Fruit fly (Drosophila melanogaster) whole organism, embryonic: ENCODE measurements around the gene CG31928.

Source experiments
- Aef1 ChIP-seq: fragments of 200-800 bp; sonication (Bioruptor generic); IDR thresholded peaks from 3 replicates; pipeline ENCODE4 v1.3.6; 2022; ENCODE audit warnings: missing biosample characterization, missing genetic modification characterization
- Antp ChIP-seq: fragments of 200-800 bp; sonication (Bioruptor generic); optimal IDR thresholded peaks from 3 replicates; lab custom pipeline; 2016; ENCODE audit warnings: missing biosample characterization, missing genetic modification characterization
- Bteb2 ChIP-seq: fragments of 200-800 bp; sonication (Bioruptor generic); optimal IDR thresholded peaks from 2 replicates; lab custom pipeline; 2016; ENCODE audit warnings: missing biosample characterization, missing genetic modification characterization
- C15 ChIP-seq: fragments of 200-800 bp; sonication (Bioruptor generic); IDR thresholded peaks from 3 replicates; pipeline ENCODE4 v1.3.6; 2022; ENCODE audit warnings: missing biosample characterization, missing genetic modification characterization
- CG10543 ChIP-seq: fragments of 200-800 bp; sonication (Bioruptor generic); optimal IDR thresholded peaks from 3 replicates; lab custom pipeline; 2017; ENCODE audit warnings: missing biosample characterization, mild to moderate bottlenecking, missing genetic modification characterization, moderate library complexity
- CG11504 ChIP-seq: fragments of 200-800 bp; sonication (Bioruptor generic); optimal IDR thresholded peaks from 3 replicates; lab custom pipeline; 2019; ENCODE audit warnings: missing biosample characterization, mild to moderate bottlenecking, missing genetic modification characterization, moderate library complexity
- CG12104 ChIP-seq: fragments of 200-800 bp; sonication (Bioruptor generic); optimal IDR thresholded peaks from 3 replicates; lab custom pipeline; 2016; ENCODE audit warnings: missing biosample characterization, missing genetic modification characterization
- CG12155 ChIP-seq: fragments of 200-800 bp; sonication (Bioruptor generic); optimal IDR thresholded peaks from 3 replicates; lab custom pipeline; 2016; ENCODE audit warnings: missing biosample characterization, missing genetic modification characterization
- CG12299 ChIP-seq: fragments of 200-800 bp; sonication (Bioruptor generic); optimal IDR thresholded peaks from 2 replicates; lab custom pipeline; 2018; ENCODE audit warnings: missing biosample characterization, mild to moderate bottlenecking, missing genetic modification characterization
- CG13123 ChIP-seq: fragments of 200-800 bp; sonication (Bioruptor generic); optimal IDR thresholded peaks from 2 replicates; lab custom pipeline; 2016; ENCODE audit warnings: missing biosample characterization, missing genetic modification characterization
- CG15696 ChIP-seq: fragments of 200-800 bp; sonication (Bioruptor generic); optimal IDR thresholded peaks from 2 replicates; lab custom pipeline; 2019; ENCODE audit warnings: missing biosample characterization, mild to moderate bottlenecking, missing genetic modification characterization, moderate library complexity
- CG17361 ChIP-seq: fragments of 200-800 bp; sonication (Bioruptor generic); IDR thresholded peaks from 3 replicates; pipeline ENCODE4 v1.3.6; 2022; ENCODE audit warnings: missing biosample characterization, missing genetic modification characterization
- CG18262 ChIP-seq: fragments of 200-800 bp; optimal IDR thresholded peaks from 3 replicates; lab custom pipeline; 2019; ENCODE audit warnings: missing biosample characterization, mild to moderate bottlenecking, missing genetic modification characterization, moderate library complexity
- CG2678 ChIP-seq: fragments of 200-800 bp; sonication (Bioruptor generic); optimal IDR thresholded peaks from 3 replicates; lab custom pipeline; 2019; ENCODE audit warnings: missing biosample characterization, mild to moderate bottlenecking, missing genetic modification characterization, moderate library complexity
- CG3065 ChIP-seq: fragments of 200-800 bp; sonication (Bioruptor generic); optimal IDR thresholded peaks from 2 replicates; lab custom pipeline; 2016; ENCODE audit warnings: missing biosample characterization, missing genetic modification characterization
- CG9797 ChIP-seq: fragments of 200-800 bp; sonication (Bioruptor generic); optimal IDR thresholded peaks from 3 replicates; lab custom pipeline; 2018; ENCODE audit warnings: missing biosample characterization, mild to moderate bottlenecking, missing genetic modification characterization
- E2f2 ChIP-seq: fragments of 200-800 bp; sonication (Bioruptor generic); IDR thresholded peaks from 2 replicates; pipeline ENCODE4 v1.3.6; 2022; ENCODE audit warnings: missing biosample characterization, missing genetic modification characterization
- Fer2 ChIP-seq: fragments of 200-800 bp; sonication (Bioruptor generic); optimal IDR thresholded peaks from 2 replicates; lab custom pipeline; 2018; ENCODE audit warnings: missing biosample characterization, mild to moderate bottlenecking, missing genetic modification characterization, moderate library complexity
- Fer3 ChIP-seq: fragments of 200-800 bp; sonication (Bioruptor generic); optimal IDR thresholded peaks from 2 replicates; lab custom pipeline; 2018; ENCODE audit warnings: missing biosample characterization, mild to moderate bottlenecking, missing genetic modification characterization, moderate library complexity
- Hey ChIP-seq: fragments of 200-800 bp; sonication (Bioruptor generic); optimal IDR thresholded peaks from 3 replicates; lab custom pipeline; 2018; ENCODE audit warnings: missing biosample characterization, mild to moderate bottlenecking, missing genetic modification characterization
- HmgD ChIP-seq: fragments of 200-800 bp; sonication (Bioruptor generic); optimal IDR thresholded peaks from 3 replicates; lab custom pipeline; 2016; ENCODE audit warnings: missing biosample characterization, missing genetic modification characterization
- Hmx ChIP-seq: fragments of 200-800 bp; sonication (Bioruptor generic); optimal IDR thresholded peaks from 2 replicates; lab custom pipeline; 2016; ENCODE audit warnings: missing biosample characterization, missing genetic modification characterization
- Med ChIP-seq: fragments of 200-800 bp; sonication (Bioruptor generic); peaks from one replicate; lab custom pipeline; 2016; ENCODE audit warnings: missing biosample characterization, missing genetic modification characterization, mild to moderate bottlenecking, inconsistent platforms, moderate library complexity
- NC2β ChIP-seq: fragments of 200-800 bp; sonication (Bioruptor generic); optimal IDR thresholded peaks from 2 replicates; lab custom pipeline; 2016; ENCODE audit warnings: missing biosample characterization, missing genetic modification characterization
- Ravus ChIP-seq: fragments of 200-800 bp; sonication (Bioruptor generic); IDR thresholded peaks from 2 replicates; pipeline ENCODE4 v1.3.6; 2022; ENCODE audit warnings: missing biosample characterization, missing genetic modification characterization
- Stat92E ChIP-seq, 3 experiments: fragments of >200 bp in 2 of 3; fragments of 200-800 bp in 1 of 3; sonication (Bioruptor generic) in 1 of 3; optimal IDR thresholded peaks; 2 replicates each; lab custom pipeline; 2017 to 2019; ENCODE audit warnings: missing biosample characterization in 3 of 3, missing genetic modification characterization in 3 of 3, mild to moderate bottlenecking in 1 of 3, moderate library complexity in 1 of 3
- Xrp1 ChIP-seq: fragments of 200-800 bp; sonication (Bioruptor generic); IDR thresholded peaks from 2 replicates; pipeline ENCODE4 v1.3.6; 2022; ENCODE audit warnings: missing biosample characterization, missing genetic modification characterization
- ac ChIP-seq: fragments of 200-800 bp; sonication (Bioruptor generic); optimal IDR thresholded peaks from 3 replicates; lab custom pipeline; 2017; ENCODE audit warnings: missing biosample characterization, mild to moderate bottlenecking, missing genetic modification characterization
- al ChIP-seq: fragments of 200-800 bp; sonication (Bioruptor generic); IDR thresholded peaks from 2 replicates; pipeline ENCODE4 v1.3.6; 2022; ENCODE audit warnings: missing biosample characterization, missing genetic modification characterization
- ato ChIP-seq: fragments of 200-800 bp; sonication (Bioruptor generic); IDR thresholded peaks from 2 replicates; pipeline ENCODE4 v1.3.6; 2022; ENCODE audit warnings: missing biosample characterization, missing genetic modification characterization; ENCODE audit not compliant: partially characterized antibody
- cas ChIP-seq: fragments of 200-800 bp; sonication (Bioruptor generic); IDR thresholded peaks from 2 replicates; pipeline ENCODE4 v1.3.6; 2022; ENCODE audit warnings: missing biosample characterization, missing genetic modification characterization
- croc ChIP-seq: fragments of 200-800 bp; sonication (Bioruptor generic); conservative IDR thresholded peaks from 3 replicates; pipeline ENCODE4 v1.3.6; 2022; ENCODE audit warnings: missing biosample characterization, missing genetic modification characterization
- dm ChIP-seq: fragments of 200-800 bp; sonication (Bioruptor generic); optimal IDR thresholded peaks from 3 replicates; lab custom pipeline; 2016; ENCODE audit warnings: missing biosample characterization, missing genetic modification characterization
- dysf ChIP-seq: fragments of 200-800 bp; sonication (Bioruptor generic); IDR thresholded peaks from 3 replicates; pipeline ENCODE4 v1.3.6; 2022; ENCODE audit warnings: missing biosample characterization, missing genetic modification characterization
- h ChIP-seq: fragments of >200 bp; optimal IDR thresholded peaks from 2 replicates; lab custom pipeline; 2017
- lola ChIP-seq, 3 experiments: fragments of >200 bp in 2 of 3; fragments of 200-800 bp in 1 of 3; sonication (Bioruptor generic) in 1 of 3; optimal IDR thresholded peaks; 2 replicates each; lab custom pipeline; 2017 to 2019; ENCODE audit warnings: missing biosample characterization in 3 of 3, missing genetic modification characterization in 3 of 3, mild to moderate bottlenecking in 1 of 3, moderate library complexity in 1 of 3
- nom ChIP-seq: fragments of 200-800 bp; sonication (Bioruptor generic); optimal IDR thresholded peaks from 2 replicates; lab custom pipeline; 2017; ENCODE audit warnings: missing biosample characterization, missing genetic modification characterization, mild to moderate bottlenecking, moderate library complexity, missing genetic modification reagents
- prd ChIP-seq, 3 experiments: fragments of >200 bp in 2 of 3; fragments of 200-800 bp in 1 of 3; sonication (Bioruptor generic) in 1 of 3; optimal IDR thresholded peaks in 2 of 3; IDR thresholded peaks in 1 of 3; 2 replicates in 2 of 3; 3 replicates in 1 of 3; pipeline versions ENCODE4 v1.3.6 to Lab custom; 2017 to 2022; ENCODE audit warnings: missing biosample characterization in 1 of 3, missing genetic modification characterization in 1 of 3
- ro ChIP-seq: fragments of 200-800 bp; sonication (Bioruptor generic); IDR thresholded peaks from 2 replicates; pipeline ENCODE4 v1.3.6; 2022; ENCODE audit warnings: missing biosample characterization, missing genetic modification characterization
- row ChIP-seq: fragments of 200-800 bp; sonication (Bioruptor generic); IDR thresholded peaks from 3 replicates; pipeline ENCODE4 v1.3.6; 2022; ENCODE audit warnings: missing biosample characterization, missing genetic modification characterization
- schlank ChIP-seq: fragments of 200-800 bp; sonication (Bioruptor generic); optimal IDR thresholded peaks from 2 replicates; lab custom pipeline; 2018; ENCODE audit warnings: missing biosample characterization, mild to moderate bottlenecking, missing genetic modification characterization
- sens ChIP-seq: fragments of 200-800 bp; sonication (Bioruptor generic); peaks from one replicate; lab custom pipeline; 2016; ENCODE audit warnings: missing biosample characterization, missing genetic modification characterization
- sug ChIP-seq: fragments of 200-800 bp; optimal IDR thresholded peaks from 2 replicates; lab custom pipeline; 2019; ENCODE audit warnings: missing biosample characterization, mild to moderate bottlenecking, missing genetic modification characterization, moderate library complexity
- tgo ChIP-seq: fragments of 200-800 bp; sonication (Bioruptor generic); IDR thresholded peaks from 3 replicates; pipeline ENCODE4 v1.3.6; 2022; ENCODE audit warnings: missing biosample characterization, missing genetic modification characterization
- tna ChIP-seq: fragments of 200-800 bp; sonication (Bioruptor generic); IDR thresholded peaks from 2 replicates; pipeline ENCODE4 v1.3.6; 2022; ENCODE audit warnings: missing biosample characterization, missing genetic modification characterization; ENCODE audit not compliant: partially characterized antibody
- tup ChIP-seq: fragments of 200-800 bp; sonication (Bioruptor generic); optimal IDR thresholded peaks from 2 replicates; lab custom pipeline; 2016; ENCODE audit warnings: missing biosample characterization, mild to moderate bottlenecking, missing genetic modification characterization, moderate library complexity
- unpg ChIP-seq: fragments of 200-800 bp; sonication (Bioruptor generic); optimal IDR thresholded peaks from 3 replicates; lab custom pipeline; 2018; ENCODE audit warnings: missing biosample characterization, mild to moderate bottlenecking, missing genetic modification characterization, moderate library complexity
- zfh1 ChIP-seq: fragments of 200-800 bp; sonication (Bioruptor generic); IDR thresholded peaks from 3 replicates; pipeline ENCODE4 v1.3.6; 2022; ENCODE audit warnings: missing biosample characterization, missing genetic modification characterization

Gene CG31928

DNA sequence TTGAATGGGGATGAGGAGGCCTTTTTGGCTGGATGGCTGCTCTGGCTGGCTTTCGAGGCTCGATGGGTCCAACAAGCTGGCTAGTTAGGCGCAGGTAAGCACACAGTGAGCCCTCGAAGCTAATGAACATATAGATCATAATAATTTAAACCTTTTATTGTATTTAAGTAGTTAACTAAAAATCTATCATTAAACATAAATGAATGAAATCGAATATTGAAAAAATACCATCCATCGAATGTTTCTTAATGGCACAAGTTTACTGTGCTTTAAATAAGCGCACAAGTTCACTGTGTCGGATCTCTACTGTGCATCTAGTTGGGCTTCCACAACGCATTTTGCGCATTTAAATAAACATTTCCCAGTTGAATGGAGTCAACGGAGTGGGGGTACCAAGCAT lies 32.8 kb upstream of the CG31928 start (continued):
- TF ChIP-seq schlank (tag; lab: Kevin White, UChicago) (no peak), Fer2 (tag; lab: Kevin White, UChicago) (no peak), lola (GFP tag; optimal IDR thresholded peaks at IDR 0.05; lab: Kevin White, UChicago) (no peak), al (GFP tag; lab: Robert Waterston, UW) (no peak), cas (no peak), croc (GFP tag; lab: Robert Waterston, UW) (no peak), row (GFP tag; lab: Robert Waterston, UW) (peak; percentile 25; the same call in 1 of the 3 replicates), unpg (GFP tag; lab: Kevin White, UChicago) (no peak), Aef1 (GFP tag; lab: Robert Waterston, UW) (no peak), Hey (tag; lab: Kevin White, UChicago) (no peak), sens (GFP tag; lab: Kevin White, UChicago) (peak; percentile 12), CG13123 (no peak), CG12155 (GFP tag; lab: Kevin White, UChicago) (no peak), CG10543 (no peak), Med (GFP tag; lab: Kevin White, UChicago) (peak; percentile 1), CG12299 (tag; lab: Kevin White, UChicago) (no peak), CG2678 (tag; lab: Kevin White, UChicago) (no peak), Xrp1 (GFP tag; lab: Robert Waterston, UW) (0 out of 2 replicates have a peak, but pooled peaks have one; percentile 24)

DNA sequence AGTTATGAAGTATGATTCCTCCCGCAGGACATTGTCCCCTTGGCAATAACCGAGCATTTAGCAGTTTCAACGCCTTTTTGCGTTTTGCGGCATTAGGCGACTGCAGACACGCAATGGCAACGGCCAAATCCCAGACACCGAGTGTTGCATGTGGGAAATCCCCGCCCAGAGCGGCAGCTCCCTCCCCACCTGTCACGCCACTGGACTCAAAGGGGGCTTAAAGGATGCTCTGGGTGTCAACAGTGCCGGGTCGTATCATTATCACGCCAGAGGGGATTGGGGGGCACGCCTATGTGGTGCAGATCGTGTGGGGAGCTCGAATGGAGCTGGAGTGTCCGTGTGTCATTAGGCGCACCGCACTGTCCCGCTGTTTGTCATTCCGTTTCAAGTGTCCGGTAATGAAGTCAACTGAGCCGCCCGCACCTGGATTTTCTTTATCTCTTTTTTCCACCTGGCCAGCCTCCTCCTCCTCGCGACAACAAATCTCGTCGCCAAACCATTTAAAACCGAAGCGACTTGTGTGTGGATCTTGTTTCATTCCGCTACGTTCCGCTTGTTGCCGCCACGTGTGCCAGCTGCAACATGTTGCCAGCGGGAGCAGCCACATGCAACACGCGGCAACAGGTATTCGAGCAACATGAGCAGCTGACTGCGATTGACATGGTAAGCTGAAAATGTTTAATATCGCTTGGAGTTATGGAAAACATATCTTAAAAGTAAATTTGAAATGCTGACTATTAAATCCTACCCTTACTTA lies 31.5 kb upstream of the CG31928 start:
- TF ChIP-seq CG11504 (tag; lab: Kevin White, UChicago) (peak; percentile 99), cas (no peak), NC2β (GFP tag; lab: Kevin White, UChicago) (no peak), Antp (no peak), Stat92E (GFP tag; optimal IDR thresholded peaks at IDR 0.05; lab: Kevin White, UChicago) (no peak), nom (GFP tag; lab: Kevin White, UChicago) (no peak), HmgD (GFP tag; lab: Kevin White, UChicago) (no peak), CG17361 (no peak), CG12104 (GFP tag; lab: Kevin White, UChicago) (no peak), ac (GFP tag; lab: Kevin White, UChicago) (peak; percentile 43), CG15696 (no peak), dysf (GFP tag; lab: Robert Waterston, UW) (no peak), Fer3 (tag; lab: Kevin White, UChicago) (no peak), Bteb2 (GFP tag; lab: Kevin White, UChicago) (no peak), CG9797 (GFP tag; lab: Kevin White, UChicago) (no peak), zfh1 (GFP tag; lab: Robert Waterston, UW) (0 out of 3 replicates have a peak, but pooled peaks have one; percentile 33), Med (GFP tag; lab: Kevin White, UChicago) (peak; percentile 69), ato (GFP tag; lab: Robert Waterston, UW) (no peak), prd (optimal IDR thresholded peaks at IDR 0.05; lab: Kevin White, UChicago) (no peak), prd (GFP tag; IDR thresholded peaks at IDR 0.05; lab: Robert Waterston, UW) (peak; percentile 28; the same call in 1 of the 3 replicates), ro (GFP tag; lab: Robert Waterston, UW) (no peak), CG3065 (GFP tag; lab: Kevin White, UChicago) (no peak), Hmx (GFP tag; lab: Kevin White, UChicago) (no peak), E2f2 (GFP tag; lab: Robert Waterston, UW) (no peak), h (peak; percentile 39), croc (GFP tag; lab: Robert Waterston, UW) (no peak), tup (GFP tag; lab: Kevin White, UChicago) (no peak), sug (tag; lab: Kevin White, UChicago) (no peak), Ravus (GFP tag; lab: Robert Waterston, UW) (no peak), dm (GFP tag; lab: Kevin White, UChicago) (no peak), tgo (GFP tag; lab: Robert Waterston, UW) (no peak), CG18262 (tag; lab: Kevin White, UChicago) (no peak), tna (GFP tag; lab: Robert Waterston, UW) (no peak), C15 (no peak)
